Worm (Caenorhabditis elegans): ENCODE data around the gene T25B9.1.

T25B9.1 gene

ce11 chrIV:10714594-10714993, 35.3 kb downstream of the T25B9.1 start:
- TF ChIP-seq ceh-9 (tag; optimal IDR thresholded peaks at IDR 0.05): no peak
- no peak for TF ChIP-seq nhr-232 (tag; optimal IDR thresholded peaks at IDR 0.05)
- TF ChIP-seq gmeb-2 (tag; optimal IDR thresholded peaks at IDR 0.05): no peak
- TF ChIP-seq ceh-14 (tag; optimal IDR thresholded peaks at IDR 0.05): no peak
- peak; percentile 21 for TF ChIP-seq nfya-1 (tag; optimal IDR thresholded peaks at IDR 0.05)
- TF ChIP-seq ceh-31 (tag; optimal IDR thresholded peaks at IDR 0.05): peak; percentile 8
- no peak for TF ChIP-seq unc-3 (GFP tag; conservative IDR thresholded peaks at IDR 0.05)
- TF ChIP-seq unc-3 (tag; optimal IDR thresholded peaks at IDR 0.05): no peak
- TF ChIP-seq ceh-19 (GFP tag; optimal IDR thresholded peaks at IDR 0.05): no peak

- no peak for TF ChIP-seq ceh-45 (GFP tag; IDR thresholded peaks at IDR 0.05)
These were observed 38.2 kb downstream of the T25B9.1 start, which contains the start of gene glb-21 for ce11 chrIV:10711729-10712128. Gene glb-21, minus strand, starts transcription at chrIV:10711794.

ce11 chrIV:10706090-10706489, 43.9 kb downstream of the T25B9.1 start, which contains the start of gene R102.6:
Gene R102.6, minus strand, starts transcription at chrIV:10706190.
- no peak for TF ChIP-seq pros-1 (tag; optimal IDR thresholded peaks at IDR 0.05)
- TF ChIP-seq ceh-19 (GFP tag; optimal IDR thresholded peaks at IDR 0.05): no peak
- no peak for TF ChIP-seq pha-4 (tag; optimal IDR thresholded peaks at IDR 0.05)
- TF ChIP-seq ceh-31 (tag; optimal IDR thresholded peaks at IDR 0.05): no peak
- no peak for TF ChIP-seq Y22D7AL.16 (tag; optimal IDR thresholded peaks at IDR 0.05)
- no peak for TF ChIP-seq ceh-48 (tag; optimal IDR thresholded peaks at IDR 0.05)
- no peak for TF ChIP-seq gmeb-2 (tag; optimal IDR thresholded peaks at IDR 0.05)
- TF ChIP-seq unc-42 (tag; optimal IDR thresholded peaks at IDR 0.05): no peak
- TF ChIP-seq eyg-1 (tag; optimal IDR thresholded peaks at IDR 0.05): no peak
- no peak for TF ChIP-seq pax-1 (tag; optimal IDR thresholded peaks at IDR 0.05)
- no peak for TF ChIP-seq lim-6 (tag; optimal IDR thresholded peaks at IDR 0.05)
- no peak for TF ChIP-seq elt-4 (tag; optimal IDR thresholded peaks at IDR 0.05)
- TF ChIP-seq ceh-18 (tag; optimal IDR thresholded peaks at IDR 0.05): no peak
- TF ChIP-seq ceh-30 (tag; optimal IDR thresholded peaks at IDR 0.05): no peak
- no peak for TF ChIP-seq hlh-30 (tag; optimal IDR thresholded peaks at IDR 0.05; ENCODE audit: insufficient read depth)

ce11 chrIV:10705176-10705575, 44.8 kb downstream of the T25B9.1 start, which contains the start of gene R102.10:
Gene R102.10, plus strand, starts transcription at chrIV:10705476.
- no peak for TF ChIP-seq dve-1 (tag; optimal IDR thresholded peaks at IDR 0.05)

ce11 chrIV:10701866-10702458, 48.0 kb downstream of the T25B9.1 start:
- no peak for TF ChIP-seq K02D7.2 (tag; optimal IDR thresholded peaks at IDR 0.05)

ce11 chrIV:10699660-10700059, 50.3 kb downstream of the T25B9.1 start, which contains the start of gene R102.11:
Gene R102.11, minus strand, starts transcription at chrIV:10699760.
- no peak for TF ChIP-seq ets-4 (tag; optimal IDR thresholded peaks at IDR 0.05)
- no peak for TF ChIP-seq K02D7.2 (tag; optimal IDR thresholded peaks at IDR 0.05)
- no peak for TF ChIP-seq eyg-1 (tag; optimal IDR thresholded peaks at IDR 0.05)
- TF ChIP-seq zip-5 (tag; optimal IDR thresholded peaks at IDR 0.05): no peak
- TF ChIP-seq tbx-2 (tag; optimal IDR thresholded peaks at IDR 0.05): no peak
- TF ChIP-seq ztf-16 (tag; optimal IDR thresholded peaks at IDR 0.05): no peak
- TF ChIP-seq npax-4 (tag; optimal IDR thresholded peaks at IDR 0.05): no peak
- TF ChIP-seq pha-2 (tag; optimal IDR thresholded peaks at IDR 0.05): no peak
- no peak for TF ChIP-seq nfya-1 (tag; optimal IDR thresholded peaks at IDR 0.05)
- no peak for TF ChIP-seq pat-9 (tag; optimal IDR thresholded peaks at IDR 0.05)
- TF ChIP-seq C08G9.2 (tag; optimal IDR thresholded peaks at IDR 0.05): no peak
- TF ChIP-seq lim-6 (tag; optimal IDR thresholded peaks at IDR 0.05): no peak
